Worm (Caenorhabditis elegans) whole organism, mixed stage, embryonic: ENCODE measurements around the gene pgap-2.

Experiments
- blmp-1 ChIP-seq: fragments of 150-350 bp; optimal IDR thresholded peaks from 2 replicates; lab custom pipeline; 2014; ENCODE audit warnings: missing biosample characterization, missing genetic modification characterization
- ceh-43 ChIP-seq: fragments of 200-800 bp; sonication (Bioruptor generic); optimal IDR thresholded peaks from 2 replicates; lab custom pipeline; 2018; ENCODE audit warnings: mild to moderate bottlenecking, missing genetic modification characterization, moderate library complexity, missing compliant biosample characterization
- elt-3 ChIP-seq: fragments of 150-350 bp; optimal IDR thresholded peaks from 2 replicates; lab custom pipeline; 2014; ENCODE audit warnings: missing biosample characterization, missing genetic modification characterization
- lin-13 ChIP-seq: fragments of 150-350 bp; optimal IDR thresholded peaks from 2 replicates; lab custom pipeline; 2014; ENCODE audit warnings: missing biosample characterization, missing genetic modification characterization
- lin-32 ChIP-seq: fragments of 200-800 bp; sonication (Bioruptor generic); optimal IDR thresholded peaks from 2 replicates; lab custom pipeline; 2018; ENCODE audit warnings: mild to moderate bottlenecking, missing genetic modification characterization, missing compliant biosample characterization
- lsy-2 ChIP-seq: fragments of 150-350 bp; optimal IDR thresholded peaks from 2 replicates; lab custom pipeline; 2014; ENCODE audit warnings: missing biosample characterization, missing genetic modification characterization
- mep-1 ChIP-seq: fragments of 150-350 bp; optimal IDR thresholded peaks from 2 replicates; lab custom pipeline; 2017; ENCODE audit warnings: missing biosample characterization, missing genetic modification reagents, missing genetic modification characterization, inconsistent platforms
- nhr-237 ChIP-seq: fragments of 150-350 bp; optimal IDR thresholded peaks from 2 replicates; lab custom pipeline; 2014; ENCODE audit warnings: missing biosample characterization, missing genetic modification characterization
- pha-4 ChIP-seq: fragments of 150-350 bp; optimal IDR thresholded peaks from 2 replicates; lab custom pipeline; 2018; ENCODE audit warnings: missing biosample characterization, missing genetic modification reagents, missing genetic modification characterization
- sptf-1 ChIP-seq: sonication (generic microtip); optimal IDR thresholded peaks from 2 replicates; lab custom pipeline; 2017; ENCODE audit warnings: mild to moderate bottlenecking, missing genetic modification characterization, moderate library complexity, missing compliant biosample characterization
- unc-39 ChIP-seq: fragments of 150-350 bp; optimal IDR thresholded peaks from 2 replicates; lab custom pipeline; 2014; ENCODE audit warnings: missing biosample characterization, missing genetic modification characterization
- unc-62 ChIP-seq: fragments of 150-350 bp; optimal IDR thresholded peaks from 2 replicates; lab custom pipeline; 2014; ENCODE audit warnings: missing biosample characterization, missing genetic modification reagents, missing genetic modification characterization
- zip-8 ChIP-seq: fragments of 150-350 bp; optimal IDR thresholded peaks from 2 replicates; lab custom pipeline; 2014; ENCODE audit warnings: missing biosample characterization, missing genetic modification characterization

DNA sequence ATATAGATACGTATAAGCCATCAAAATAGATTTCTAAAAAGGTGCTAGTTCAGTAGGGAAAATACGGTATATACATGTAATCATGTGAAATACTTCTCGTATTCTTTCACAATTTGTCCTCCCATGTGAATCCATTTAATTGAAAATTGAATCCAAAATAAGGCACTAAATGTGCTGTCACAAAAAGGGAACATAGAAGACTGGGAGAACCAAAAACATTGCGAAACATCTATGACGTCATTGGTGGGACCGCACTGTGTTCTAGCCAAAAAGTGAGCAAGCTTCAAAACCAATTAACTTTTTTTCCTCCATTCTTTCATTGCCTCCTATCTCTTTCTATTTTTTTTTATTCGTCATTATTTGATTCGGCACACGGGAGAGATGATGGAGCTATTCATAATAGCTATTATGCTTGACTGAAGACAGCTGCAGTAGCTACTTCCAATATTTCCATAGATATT, 46.9 kb upstream of the pgap-2 start, which contains the start of gene cdka-1:
- TF ChIP-seq zip-8 (tag; lab: Kevin White, UChicago) (no peak), mep-1 (no peak), unc-39 (tag; lab: Kevin White, UChicago) (no peak), unc-62 (GFP tag; lab: Kevin White, UChicago) (no peak), lin-13 (no peak), ceh-43 (no peak), nhr-237 (no peak), pha-4 (tag; lab: Kevin White, UChicago) (no peak), lin-32 (GFP tag; lab: Kevin White, UChicago) (no peak), blmp-1 (tag; lab: Kevin White, UChicago) (no peak), elt-3 (tag; lab: Kevin White, UChicago) (no peak), lsy-2 (tag; lab: Kevin White, UChicago) (no peak), sptf-1 (no peak)
